Worm (Caenorhabditis elegans) whole organism, L4 larva: ENCODE data around the gene C27C12.1.
A peak's percentile ranks its signal among the peaks of the same experiment; 100 is the strongest.

Experiments used
- D1046.2 ChIP-seq: fragments of 200-800 bp; sonication (Bioruptor generic); IDR thresholded peaks from 2 replicates; pipeline ENCODE4 v1.3.6; 2022; ENCODE audit warnings: missing genetic modification characterization, missing compliant biosample characterization
- F10B5.3 ChIP-seq: sonication (generic microtip); optimal IDR thresholded peaks from 2 replicates; lab custom pipeline; 2016; ENCODE audit warnings: mild to moderate bottlenecking, missing genetic modification characterization, missing compliant biosample characterization
- T20F7.1 ChIP-seq: fragments of 200-800 bp; sonication (Bioruptor generic); optimal IDR thresholded peaks from 2 replicates; lab custom pipeline; 2018; ENCODE audit warnings: mild to moderate bottlenecking, missing genetic modification characterization, missing compliant biosample characterization
- ZK337.2 ChIP-seq: fragments of 200-800 bp; sonication (Bioruptor generic); IDR thresholded peaks from 2 replicates; pipeline ENCODE4 v1.3.6; 2022; ENCODE audit warnings: missing genetic modification reagents, missing genetic modification characterization, missing compliant biosample characterization
- aha-1 ChIP-seq: fragments of 150-350 bp; peaks from one replicate; lab custom pipeline; 2014; ENCODE audit warnings: missing biosample characterization, missing genetic modification characterization
- ceh-20 ChIP-seq: fragments of 200-800 bp; sonication (Bioruptor generic); IDR thresholded peaks from 2 replicates; pipeline ENCODE4 v1.3.6; 2022; ENCODE audit warnings: missing genetic modification reagents, missing genetic modification characterization, missing compliant biosample characterization
- ceh-32 ChIP-seq: sonication (generic microtip); optimal IDR thresholded peaks from 2 replicates; lab custom pipeline; 2016; ENCODE audit warnings: mild to moderate bottlenecking, missing genetic modification characterization, missing compliant biosample characterization; ENCODE audit not compliant: poor library complexity
- daf-12 ChIP-seq: fragments of 150-350 bp; optimal IDR thresholded peaks from 2 replicates; lab custom pipeline; 2014; ENCODE audit warnings: missing biosample characterization, missing genetic modification reagents, missing genetic modification characterization
- daf-8 ChIP-seq: fragments of 200-800 bp; sonication (Bioruptor generic); IDR thresholded peaks from 2 replicates; pipeline ENCODE4 v1.3.6; 2022; ENCODE audit warnings: missing genetic modification characterization, missing compliant biosample characterization
- dmd-9 ChIP-seq: fragments of 200-800 bp; sonication (Bioruptor generic); IDR thresholded peaks from 2 replicates; pipeline ENCODE4 v1.3.6; 2022; ENCODE audit warnings: missing genetic modification reagents, missing genetic modification characterization, missing compliant biosample characterization
- dpl-1 ChIP-seq: fragments of 150-350 bp; optimal IDR thresholded peaks from 2 replicates; lab custom pipeline; 2014; ENCODE audit warnings: missing biosample characterization, missing genetic modification reagents, missing genetic modification characterization
- duxl-1 ChIP-seq: sonication (generic microtip); optimal IDR thresholded peaks from 2 replicates; lab custom pipeline; 2016; ENCODE audit warnings: mild to moderate bottlenecking, missing genetic modification characterization, moderate library complexity, missing compliant biosample characterization; ENCODE audit not compliant: poor library complexity
- dve-1 ChIP-seq: sonication (generic microtip); optimal IDR thresholded peaks from 2 replicates; lab custom pipeline; 2017; ENCODE audit warnings: antibody characterized with exemption, mild to moderate bottlenecking, missing genetic modification characterization, missing compliant biosample characterization; ENCODE audit not compliant: insufficient read depth
- egl-43 ChIP-seq: fragments of 200-800 bp; sonication (Bioruptor generic); IDR thresholded peaks from 2 replicates; pipeline ENCODE4 v1.3.6; 2022; ENCODE audit warnings: missing genetic modification reagents, missing genetic modification characterization, missing compliant biosample characterization
- hlh-11 ChIP-seq: fragments of 200-800 bp; sonication (Bioruptor generic); optimal IDR thresholded peaks from 2 replicates; lab custom pipeline; 2018; ENCODE audit warnings: mild to moderate bottlenecking, missing genetic modification characterization, missing compliant biosample characterization
- hlh-30 ChIP-seq: sonication (generic microtip); optimal IDR thresholded peaks from 2 replicates; lab custom pipeline; 2017; ENCODE audit warnings: antibody characterized with exemption, mild to moderate bottlenecking, missing genetic modification characterization, missing compliant biosample characterization; ENCODE audit not compliant: insufficient read depth
- lin-29 ChIP-seq: fragments of 200-800 bp; sonication (Bioruptor generic); IDR thresholded peaks from 2 replicates; pipeline ENCODE4 v1.3.6; 2022; ENCODE audit warnings: missing genetic modification reagents, missing genetic modification characterization, missing compliant biosample characterization
- mdl-1 ChIP-seq, 2 experiments: fragments of 150-350 bp in 1 of 2; sonication (generic microtip) in 1 of 2; optimal IDR thresholded peaks; 2 replicates each; lab custom pipeline; 2014 to 2017; ENCODE audit warnings: missing biosample characterization in 2 of 2, missing genetic modification characterization in 2 of 2
- mep-1 ChIP-seq: fragments of 150-350 bp; sonication (generic microtip); optimal IDR thresholded peaks from 3 replicates; lab custom pipeline; 2014; ENCODE audit warnings: missing biosample characterization, missing genetic modification characterization
- mxl-3 ChIP-seq: fragments of 200-800 bp; sonication (Bioruptor generic); optimal IDR thresholded peaks from 2 replicates; lab custom pipeline; 2018; ENCODE audit warnings: mild to moderate bottlenecking, missing genetic modification characterization, missing compliant biosample characterization
- nhr-28 ChIP-seq: fragments of 150-350 bp; optimal IDR thresholded peaks from 2 replicates; lab custom pipeline; 2014; ENCODE audit warnings: missing biosample characterization, missing genetic modification characterization
- nhr-6 ChIP-seq: fragments of 150-350 bp; optimal IDR thresholded peaks from 2 replicates; lab custom pipeline; 2014; ENCODE audit warnings: missing biosample characterization, missing genetic modification characterization
- nhr-76 ChIP-seq: fragments of 150-350 bp; optimal IDR thresholded peaks from 2 replicates; lab custom pipeline; 2014; ENCODE audit warnings: missing biosample characterization, missing genetic modification characterization
- php-3 ChIP-seq: fragments of 200-800 bp; sonication (Bioruptor generic); IDR thresholded peaks from 2 replicates; pipeline ENCODE4 v1.3.6; 2022; ENCODE audit warnings: missing genetic modification reagents, missing genetic modification characterization, missing compliant biosample characterization
- sdz-12 ChIP-seq: fragments of 200-800 bp; sonication (Bioruptor generic); optimal IDR thresholded peaks from 2 replicates; lab custom pipeline; 2018; ENCODE audit warnings: mild to moderate bottlenecking, missing genetic modification characterization, missing compliant biosample characterization
- snpc-1.2 ChIP-seq: fragments of 200-800 bp; sonication (Bioruptor generic); IDR thresholded peaks from 2 replicates; pipeline ENCODE4 v1.3.6; 2022; ENCODE audit warnings: missing genetic modification reagents, missing genetic modification characterization, missing compliant biosample characterization
- tag-97 ChIP-seq: fragments of 200-800 bp; sonication (Bioruptor generic); IDR thresholded peaks from 2 replicates; pipeline ENCODE4 v1.3.6; 2022; ENCODE audit warnings: missing genetic modification characterization, missing compliant biosample characterization
- tra-1 ChIP-seq: fragments of 200-800 bp; sonication (Bioruptor generic); IDR thresholded peaks from 2 replicates; pipeline ENCODE4 v1.3.6; 2022; ENCODE audit warnings: missing genetic modification reagents, missing genetic modification characterization, missing compliant biosample characterization
- unc-62 ChIP-seq, 3 experiments: fragments of 150-350 bp in 1 of 3; sonication (generic microtip); optimal IDR thresholded peaks in 2 of 3; peaks in 1 of 3; 1 replicate in 1 of 3; 2 replicates in 2 of 3; lab custom pipeline; 2014 to 2017; ENCODE audit warnings: missing biosample characterization in 3 of 3, missing genetic modification characterization in 3 of 3, missing genetic modification reagents in 3 of 3, missing genotype in 1 of 3
- zip-2 ChIP-seq: fragments of 150-350 bp; optimal IDR thresholded peaks from 2 replicates; lab custom pipeline; 2014; ENCODE audit warnings: missing biosample characterization, missing genetic modification characterization
- ztf-11 ChIP-seq: fragments of 150-350 bp; optimal IDR thresholded peaks from 2 replicates; lab custom pipeline; 2014; ENCODE audit warnings: missing biosample characterization, missing genetic modification characterization

C27C12.1 gene

DNA sequence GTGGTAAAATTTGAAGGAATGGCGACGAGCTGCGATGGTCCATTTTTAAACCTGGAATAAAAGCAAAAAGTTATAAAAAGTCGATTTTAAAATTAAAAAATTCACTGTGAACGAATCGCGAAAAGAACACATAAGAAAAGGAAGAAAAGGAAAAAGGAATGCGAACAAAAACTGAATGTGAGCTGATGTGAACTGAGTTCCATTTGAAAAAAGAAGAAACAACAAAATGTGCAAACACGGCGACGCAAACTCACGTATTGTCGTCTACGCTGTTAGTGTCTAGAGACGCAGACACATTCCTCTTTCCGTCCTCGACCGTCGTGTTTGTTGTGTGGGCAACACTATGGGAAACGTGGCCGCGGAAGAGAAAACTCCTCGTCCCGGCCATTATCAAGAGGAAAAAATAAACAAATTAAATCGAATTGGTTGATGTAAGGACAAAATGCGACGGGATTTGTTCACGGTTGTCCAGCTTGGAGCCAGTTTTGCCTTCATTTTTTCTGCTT lies at the start of gene C27C12.1, which contains the start of gene C27C12.4 (continued):
- peak; percentile 71 for TF ChIP-seq dpl-1 (GFP tag; lab: Kevin White, UChicago)
- peak; percentile 76 for TF ChIP-seq duxl-1
- no peak for TF ChIP-seq daf-12 (tag; lab: Kevin White, UChicago)
- no peak for TF ChIP-seq F10B5.3 (tag; lab: Kevin White, UChicago)

DNA sequence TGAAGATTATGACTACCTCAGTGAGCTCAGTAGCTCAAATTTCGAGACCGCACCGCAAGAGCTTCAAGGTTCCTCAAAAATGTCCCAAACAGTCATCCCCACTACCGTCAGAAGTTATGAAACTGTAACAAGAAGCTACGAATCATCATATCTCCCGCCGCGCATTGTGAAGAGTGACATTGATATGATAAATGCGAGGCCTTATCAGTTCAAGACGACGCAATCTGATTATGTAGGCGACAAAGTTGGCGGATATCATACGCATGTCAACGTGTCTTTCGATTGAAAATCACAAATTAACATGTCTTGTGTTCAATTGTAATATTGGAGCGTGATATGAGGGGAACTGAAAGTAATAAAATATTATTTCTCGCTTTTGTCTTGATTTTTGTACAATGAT lies 46.9 kb upstream of the C27C12.1 start:
- TF ChIP-seq tag-97 = no peak
- peak; percentile 40 for TF ChIP-seq mxl-3
- TF ChIP-seq sdz-12 (GFP tag; lab: Kevin White, UChicago) = no peak

DNA sequence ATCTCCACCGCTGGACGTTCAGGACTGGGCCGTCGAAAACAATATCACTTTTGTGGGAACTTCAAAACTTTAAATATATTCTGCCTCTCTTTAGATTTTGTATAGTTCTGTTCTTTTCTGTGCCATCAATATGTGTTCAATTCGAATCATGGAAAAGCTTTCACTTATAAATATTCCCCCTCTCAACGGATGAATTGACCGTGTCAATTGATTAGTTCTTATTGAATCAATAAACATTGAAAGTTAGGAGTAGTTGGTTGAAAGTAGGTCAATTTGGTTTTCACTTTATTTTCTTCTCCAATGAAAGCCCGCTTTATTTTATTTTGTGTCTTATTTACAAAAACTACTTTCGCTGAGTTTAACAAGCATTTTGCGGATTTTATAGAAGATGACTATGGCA lies 44.6 kb upstream of the C27C12.1 start, which contains the start of gene lips-8:
TSS of gene lips-8 (plus strand) at position 301 of the 400 bp plus-strand sequence.
- TF ChIP-seq aha-1 (tag; lab: Kevin White, UChicago) (no peak), nhr-76 (tag; lab: Kevin White, UChicago) (no peak), nhr-6 (tag; lab: Kevin White, UChicago) (no peak), dmd-9 (GFP tag; lab: Robert Waterston, UW) (no peak), egl-43 (GFP tag; lab: Robert Waterston, UW) (no peak), ceh-32 (tag; lab: Kevin White, UChicago) (no peak), nhr-28 (tag; lab: Kevin White, UChicago) (no peak), tra-1 (GFP tag; lab: Robert Waterston, UW) (no peak), lin-29 (GFP tag; lab: Robert Waterston, UW) (no peak), T20F7.1 (GFP tag; lab: Kevin White, UChicago) (no peak), dve-1 (tag; lab: Kevin White, UChicago) (no peak), daf-8 (GFP tag; lab: Robert Waterston, UW) (no peak), ztf-11 (tag; lab: Kevin White, UChicago) (no peak), zip-2 (tag; lab: Kevin White, UChicago) (no peak), ZK337.2 (GFP tag; lab: Robert Waterston, UW) (no peak)

DNA sequence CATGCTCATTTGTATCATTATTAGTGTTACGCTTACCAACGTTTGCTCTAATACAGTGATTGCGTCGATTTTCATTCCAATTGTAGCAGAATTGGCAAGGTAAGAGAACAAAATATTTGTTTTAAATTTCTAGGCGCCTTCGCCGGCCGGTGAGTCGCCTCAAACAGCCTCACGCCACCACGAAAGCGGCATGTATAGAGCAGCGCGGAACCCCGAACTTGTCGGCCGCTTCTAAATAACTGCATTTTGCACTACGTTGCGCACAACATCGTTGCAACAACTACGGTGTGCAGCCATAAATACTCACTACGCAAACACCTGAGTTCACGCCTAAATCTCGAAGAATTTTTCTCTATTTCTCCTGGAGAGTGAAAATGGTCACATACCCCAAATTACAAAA lies 43.6 kb upstream of the C27C12.1 start:
- TF ChIP-seq aha-1 (tag; lab: Kevin White, UChicago) (peak; percentile 59), ZK337.2 (GFP tag; lab: Robert Waterston, UW) (no peak), snpc-1.2 (0 out of 2 replicates have a peak, but pooled peaks have one; percentile 31), php-3 (no peak)
- TF ChIP-seq, all 104 proteins: peak for 2

DNA sequence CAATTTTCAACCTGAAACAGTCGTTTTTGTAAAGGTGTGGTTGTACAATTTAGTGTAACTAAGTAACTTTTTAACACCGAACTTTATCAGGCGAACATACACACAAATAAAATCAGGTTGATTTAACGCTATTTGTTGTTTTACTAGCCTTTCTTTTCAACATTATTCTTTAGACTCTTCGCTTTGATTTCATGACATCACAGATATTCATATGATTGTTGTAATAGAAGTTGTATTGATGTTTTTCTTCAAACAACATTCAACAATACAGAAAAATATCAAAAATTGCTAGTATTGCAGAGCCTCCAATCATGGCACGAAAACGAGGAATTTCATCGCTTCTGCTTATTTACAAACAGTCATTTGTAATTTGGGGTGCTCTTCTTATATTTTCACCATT lies 41.3 kb upstream of the C27C12.1 start, which contains the start of gene nac-1:
TSS of gene nac-1 (plus strand) at position 301 of the 400 bp plus-strand sequence.
- TF ChIP-seq daf-8 (GFP tag; lab: Robert Waterston, UW) = no peak
- no peak for TF ChIP-seq mxl-3
- TF ChIP-seq, all 104 proteins: peak for 0

DNA sequence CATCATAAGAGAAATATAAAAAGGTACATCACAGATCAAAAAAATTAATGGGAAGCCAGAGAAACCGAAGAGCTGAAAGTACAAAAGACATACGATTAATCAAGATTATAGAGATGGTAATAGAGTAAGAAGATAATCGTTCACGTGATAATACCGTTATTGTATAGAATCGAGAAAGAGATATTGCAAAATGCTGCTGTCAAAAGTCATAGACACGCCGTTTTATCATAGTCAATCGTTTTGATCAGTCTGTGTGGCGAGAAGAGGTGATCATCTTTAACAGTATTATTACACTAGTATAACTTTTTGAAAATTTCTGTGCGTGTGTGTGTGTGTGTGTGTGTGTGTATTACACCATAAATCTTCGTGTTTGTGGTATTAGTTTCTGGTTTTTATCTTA lies 40.8 kb upstream of the C27C12.1 start:
- TF ChIP-seq ceh-20 (GFP tag; lab: Robert Waterston, UW) (0 out of 2 replicates have a peak, but pooled peaks have one; percentile 38), D1046.2 (GFP tag; lab: Robert Waterston, UW) (no peak), nhr-28 (tag; lab: Kevin White, UChicago) (peak; percentile 69), mdl-1 (tag; optimal IDR thresholded peaks at IDR 0.05; lab: Kevin White, UChicago) (peak in 1 of 2 experiments; percentile 58), mxl-3 (peak; percentile 23), mep-1 (peak; percentile 35), hlh-11 (tag; lab: Kevin White, UChicago) (peak; percentile 27), aha-1 (tag; lab: Kevin White, UChicago) (peak; percentile 33), lin-29 (GFP tag; lab: Robert Waterston, UW) (no peak), nhr-6 (tag; lab: Kevin White, UChicago) (no peak), hlh-30 (tag; lab: Kevin White, UChicago) (peak; percentile 31), unc-62 (GFP tag; optimal IDR thresholded peaks at IDR 0.05 in 1 of 2; lab: Kevin White, UChicago) (peak in 1 of 2 experiments; percentile 97), unc-62 (tag; optimal IDR thresholded peaks at IDR 0.05; lab: Kevin White, UChicago) (no peak), tra-1 (GFP tag; lab: Robert Waterston, UW) (peak; percentile 62; the same call in 1 of the 2 replicates)
